Fruit fly (Drosophila melanogaster): Measurements from ENCODE around the gene CG4631.

The CG4631 gene

dm6 chr2L:16601515-16602026 lies 5.6 kb upstream of the CG4631 start (continued):
- TF ChIP-seq eg (GFP tag; IDR thresholded peaks at IDR 0.05) (peak; percentile 98), CG6854 (GFP tag; optimal IDR thresholded peaks at IDR 0.05) (peak; percentile 97), CG10631 (GFP tag; optimal IDR thresholded peaks at IDR 0.05) (peak; percentile 58), CG3919 (GFP tag; optimal IDR thresholded peaks at IDR 0.05) (peak; percentile 89), achi (GFP tag; optimal IDR thresholded peaks at IDR 0.05) (peak; percentile 91), Hr4 (GFP tag; optimal IDR thresholded peaks at IDR 0.05) (peak; percentile 7), Sox15 (GFP tag; optimal IDR thresholded peaks at IDR 0.05) (no peak), Eip78C (GFP tag) (peak; percentile 90), Sox14 (GFP tag; optimal IDR thresholded peaks at IDR 0.05) (peak; percentile 80)

dm6 chr2L:16602305-16602704 lies 4.9 kb upstream of the CG4631 start:
- TF ChIP-seq CG6276 (GFP tag; optimal IDR thresholded peaks at IDR 0.05): peak; percentile 24
- peak; percentile 31; the same call in 2 of the 3 replicates for TF ChIP-seq CG8119 (GFP tag; IDR thresholded peaks at IDR 0.05)
- peak; percentile 46 for TF ChIP-seq Hr39 (GFP tag; optimal IDR thresholded peaks at IDR 0.05)
- no peak for TF ChIP-seq achi (GFP tag; optimal IDR thresholded peaks at IDR 0.05)
- peak; percentile 22 for TF ChIP-seq Ets96B (tag; optimal IDR thresholded peaks at IDR 0.05)
- TF ChIP-seq CG7368 (GFP tag; optimal IDR thresholded peaks at IDR 0.05): no peak
- no peak for TF ChIP-seq CG4318 (GFP tag; optimal IDR thresholded peaks at IDR 0.05)
- TF ChIP-seq ss (GFP tag; optimal IDR thresholded peaks at IDR 0.05): peak in 1 of 2 experiments; percentile 11
- TF ChIP-seq Lpt (GFP tag; optimal IDR thresholded peaks at IDR 0.05): no peak
- TF ChIP-seq CG6792 (GFP tag; optimal IDR thresholded peaks at IDR 0.05): no peak
- no peak for TF ChIP-seq spab (GFP tag; optimal IDR thresholded peaks at IDR 0.05)
- TF ChIP-seq CG6163 (GFP tag; IDR thresholded peaks at IDR 0.05): no peak; the same call in 2 of the 3 replicates
- no peak for TF ChIP-seq dsx (GFP tag; optimal IDR thresholded peaks at IDR 0.05; ENCODE audit: poor library complexity, severe bottlenecking)
- peak; percentile 25 for TF ChIP-seq Sox14 (GFP tag; optimal IDR thresholded peaks at IDR 0.05)
- TF ChIP-seq CG8319 (GFP tag; optimal IDR thresholded peaks at IDR 0.05): no peak
- no peak for TF ChIP-seq CG6854 (GFP tag; optimal IDR thresholded peaks at IDR 0.05)
- TF ChIP-seq fd59A (GFP tag; optimal IDR thresholded peaks at IDR 0.05): no peak
- no peak for TF ChIP-seq CG15336 (GFP tag; IDR thresholded peaks at IDR 0.05)
- no peak for TF ChIP-seq Blimp-1 (GFP tag; optimal IDR thresholded peaks at IDR 0.05)
- peak; percentile 32 for TF ChIP-seq acj6 (GFP tag; optimal IDR thresholded peaks at IDR 0.05)
- TF ChIP-seq Eip78C (GFP tag): peak; percentile 55
- TF ChIP-seq CG10631 (GFP tag; optimal IDR thresholded peaks at IDR 0.05): peak; percentile 44
- TF ChIP-seq vri (GFP tag; optimal IDR thresholded peaks at IDR 0.05): no peak
- TF ChIP-seq svp (GFP tag): no peak
- TF ChIP-seq Eip75B (GFP tag; optimal IDR thresholded peaks at IDR 0.05): peak; percentile 21
- TF ChIP-seq esn (GFP tag; optimal IDR thresholded peaks at IDR 0.05): peak; percentile 16
- peak; percentile 33 for TF ChIP-seq Met (GFP tag; optimal IDR thresholded peaks at IDR 0.05)
- no peak for TF ChIP-seq fd85E (GFP tag; optimal IDR thresholded peaks at IDR 0.05)
- TF ChIP-seq salr (GFP tag; optimal IDR thresholded peaks at IDR 0.05): no peak
- TF ChIP-seq Hr4 (GFP tag; optimal IDR thresholded peaks at IDR 0.05): peak; percentile 48
- peak; percentile 8 for TF ChIP-seq net (GFP tag; optimal IDR thresholded peaks at IDR 0.05)
- peak; percentile 39 for TF ChIP-seq topi (GFP tag; optimal IDR thresholded peaks at IDR 0.05)
- TF ChIP-seq dac (GFP tag; optimal IDR thresholded peaks at IDR 0.05): no peak
- no peak for TF ChIP-seq CG9139 (GFP tag; optimal IDR thresholded peaks at IDR 0.05)
- no peak for TF ChIP-seq CG34406 (GFP tag; optimal IDR thresholded peaks at IDR 0.05)
- TF ChIP-seq cyc (GFP tag; optimal IDR thresholded peaks at IDR 0.05): no peak
- no peak for TF ChIP-seq Eip93F (GFP tag; optimal IDR thresholded peaks at IDR 0.05)
- TF ChIP-seq CG10669 (GFP tag; optimal IDR thresholded peaks at IDR 0.05): peak; percentile 35
- no peak for TF ChIP-seq Smox (GFP tag; optimal IDR thresholded peaks at IDR 0.05)
- TF ChIP-seq pdm3 (GFP tag; optimal IDR thresholded peaks at IDR 0.05): peak; percentile 40
- peak; percentile 45 for TF ChIP-seq CG6808 (GFP tag; optimal IDR thresholded peaks at IDR 0.05)
- no peak for TF ChIP-seq Gug (GFP tag; IDR thresholded peaks at IDR 0.05)
- TF ChIP-seq fkh (GFP tag; optimal IDR thresholded peaks at IDR 0.05): no peak
- no peak for TF ChIP-seq lz (GFP tag; optimal IDR thresholded peaks at IDR 0.05)
- TF ChIP-seq eg (GFP tag; IDR thresholded peaks at IDR 0.05): peak; percentile 39; the same call in 2 of the 3 replicates
- peak; percentile 18 for TF ChIP-seq OdsH (GFP tag; optimal IDR thresholded peaks at IDR 0.05)
- TF ChIP-seq CG3032 (tag; optimal IDR thresholded peaks at IDR 0.05): peak; percentile 32

Data from whole organism, prepupa.